Fruit fly (Drosophila melanogaster) whole organism, pupa: ENCODE results near the gene trk.

Source experiments
- CG10348 ChIP-seq: fragments of 200-800 bp; sonication (Bioruptor generic); IDR thresholded peaks from 2 replicates; pipeline ENCODE4 v1.3.6; 2022; ENCODE audit warnings: missing biosample characterization, missing genetic modification characterization
- CG12605 ChIP-seq: fragments of 200-800 bp; sonication (Bioruptor generic); IDR thresholded peaks from 2 replicates; pipeline ENCODE4 v1.3.6; 2022; ENCODE audit warnings: missing biosample characterization, missing genetic modification characterization
- CG13204 ChIP-seq: fragments of 200-800 bp; sonication (Bioruptor generic); optimal IDR thresholded peaks from 2 replicates; lab custom pipeline; 2018; ENCODE audit warnings: missing biosample characterization, mild to moderate bottlenecking, missing genetic modification characterization, moderate library complexity
- CG14655 ChIP-seq: fragments of 200-800 bp; sonication (Bioruptor generic); optimal IDR thresholded peaks from 3 replicates; lab custom pipeline; 2017; ENCODE audit warnings: mild to moderate bottlenecking, missing biosample characterization, missing genetic modification reagents, missing genetic modification characterization
- CG15710 ChIP-seq: fragments of 200-800 bp; sonication (Bioruptor generic); optimal IDR thresholded peaks from 2 replicates; lab custom pipeline; 2018; ENCODE audit warnings: missing biosample characterization, mild to moderate bottlenecking, missing genetic modification characterization, moderate library complexity
- CG17806 ChIP-seq: fragments of 200-800 bp; sonication (Bioruptor generic); optimal IDR thresholded peaks from 2 replicates; lab custom pipeline; 2018; ENCODE audit warnings: missing biosample characterization, mild to moderate bottlenecking, missing genetic modification characterization, moderate library complexity
- CG32121 ChIP-seq: fragments of 200-800 bp; sonication (Bioruptor generic); IDR thresholded peaks from 2 replicates; pipeline ENCODE4 v1.3.6; 2022; ENCODE audit warnings: missing biosample characterization, missing genetic modification characterization
- CG34367 ChIP-seq: fragments of 200-800 bp; sonication (Bioruptor generic); optimal IDR thresholded peaks from 2 replicates; lab custom pipeline; 2018; ENCODE audit warnings: missing biosample characterization, mild to moderate bottlenecking, missing genetic modification characterization
- CG4496 ChIP-seq: fragments of 200-800 bp; sonication (Bioruptor generic); IDR thresholded peaks from 3 replicates; pipeline ENCODE4 v1.3.6; 2022; ENCODE audit warnings: missing biosample characterization, missing genetic modification characterization
- CG8159 ChIP-seq: fragments of 200-800 bp; sonication (Bioruptor generic); optimal IDR thresholded peaks from 3 replicates; lab custom pipeline; 2018; ENCODE audit warnings: missing biosample characterization, mild to moderate bottlenecking, missing genetic modification characterization, moderate library complexity
- CG8301 ChIP-seq: fragments of 200-800 bp; sonication (Bioruptor generic); optimal IDR thresholded peaks from 2 replicates; lab custom pipeline; 2018; ENCODE audit warnings: missing biosample characterization, mild to moderate bottlenecking, missing genetic modification characterization
- CG9948 ChIP-seq: fragments of 200-800 bp; sonication (Bioruptor generic); optimal IDR thresholded peaks from 2 replicates; lab custom pipeline; 2018; ENCODE audit warnings: missing biosample characterization, mild to moderate bottlenecking, missing genetic modification characterization, moderate library complexity
- D1 ChIP-seq: fragments of 200-800 bp; sonication (Bioruptor generic); optimal IDR thresholded peaks from 2 replicates; lab custom pipeline; 2018; ENCODE audit warnings: missing biosample characterization, mild to moderate bottlenecking, missing genetic modification characterization, moderate library complexity
- EcR ChIP-seq: fragments of 200-800 bp; sonication (Bioruptor generic); optimal IDR thresholded peaks from 3 replicates; lab custom pipeline; 2019; ENCODE audit warnings: missing biosample characterization, missing genetic modification characterization, mild to moderate bottlenecking, moderate library complexity, missing genetic modification reagents
- Ets98B ChIP-seq: fragments of 200-800 bp; sonication (Bioruptor generic); IDR thresholded peaks from 2 replicates; pipeline ENCODE4 v1.3.6; 2022; ENCODE audit warnings: missing biosample characterization, missing genetic modification characterization
- Pif1A ChIP-seq: fragments of 200-800 bp; sonication (Bioruptor generic); optimal IDR thresholded peaks from 3 replicates; lab custom pipeline; 2016; ENCODE audit warnings: missing biosample characterization, missing genetic modification characterization
- Pif1B ChIP-seq: fragments of 200-800 bp; sonication (Bioruptor generic); optimal IDR thresholded peaks from 3 replicates; lab custom pipeline; 2016; ENCODE audit warnings: missing biosample characterization, missing genetic modification characterization
- Snoo ChIP-seq: fragments of 200-800 bp; sonication (Bioruptor generic); optimal IDR thresholded peaks from 3 replicates; lab custom pipeline; 2017; ENCODE audit warnings: missing biosample characterization, mild to moderate bottlenecking, missing genetic modification characterization, inconsistent platforms
- fd96Ca ChIP-seq: fragments of 200-800 bp; sonication (Bioruptor generic); IDR thresholded peaks from 3 replicates; pipeline ENCODE4 v1.3.6; 2022; ENCODE audit warnings: missing biosample characterization, missing genetic modification characterization
- gl ChIP-seq: fragments of 200-800 bp; sonication (Bioruptor generic); optimal IDR thresholded peaks from 2 replicates; lab custom pipeline; 2018; ENCODE audit warnings: missing biosample characterization, mild to moderate bottlenecking, missing genetic modification characterization
- rn ChIP-seq: fragments of 200-800 bp; sonication (Bioruptor generic); IDR thresholded peaks from 2 replicates; pipeline ENCODE4 v1.3.6; 2022; ENCODE audit warnings: missing biosample characterization, missing genetic modification characterization

Gene trk

dm6 chr2L:10314327-10315210 is 42.4 kb upstream of the trk start, which contains the start of the genes Usp14 and CG4972:
TSS of gene Usp14 (minus strand) at chr2L:10314396.
TSS of gene CG4972 (plus strand) at chr2L:10314792.
- TF ChIP-seq CG15710 (tag; lab: Kevin White, UChicago) = peak; percentile 24
- TF ChIP-seq EcR (GFP tag; lab: Kevin White, UChicago) = peak; percentile 27
- TF ChIP-seq CG17806 = no peak
- TF ChIP-seq CG12605 (GFP tag; lab: Robert Waterston, UW) = no peak

dm6 chr2L:10311822-10312221 is 39.7 kb upstream of the trk start:
- TF ChIP-seq CG4496 (GFP tag; lab: Robert Waterston, UW) (no peak), CG13204 (GFP tag; lab: Kevin White, UChicago) (no peak), rn (GFP tag; lab: Robert Waterston, UW) (no peak), Pif1B (no peak), CG14655 (GFP tag; lab: Kevin White, UChicago) (no peak), CG17806 (no peak), EcR (GFP tag; lab: Kevin White, UChicago) (no peak), gl (no peak), fd96Ca (GFP tag; lab: Robert Waterston, UW) (no peak), CG8301 (tag; lab: Kevin White, UChicago) (no peak), CG15710 (tag; lab: Kevin White, UChicago) (no peak), Ets98B (GFP tag; lab: Robert Waterston, UW) (no peak)

dm6 chr2L:10310614-10311382 is 38.7 kb upstream of the trk start, which contains the start of gene Cdk5alpha:
TSS of gene Cdk5alpha (minus strand) at chr2L:10310956.
- TF ChIP-seq CG12605 (GFP tag; lab: Robert Waterston, UW) (no peak), CG13204 (GFP tag; lab: Kevin White, UChicago) (no peak), fd96Ca (GFP tag; lab: Robert Waterston, UW) (no peak), EcR (GFP tag; lab: Kevin White, UChicago) (no peak), CG8301 (tag; lab: Kevin White, UChicago) (no peak), CG14655 (GFP tag; lab: Kevin White, UChicago) (no peak), CG17806 (no peak), CG9948 (tag; lab: Kevin White, UChicago) (no peak), D1 (tag; lab: Kevin White, UChicago) (no peak), CG10348 (GFP tag; lab: Robert Waterston, UW) (no peak), Ets98B (GFP tag; lab: Robert Waterston, UW) (no peak), rn (GFP tag; lab: Robert Waterston, UW) (no peak), Snoo (tag; lab: Kevin White, UChicago) (no peak), CG32121 (GFP tag; lab: Robert Waterston, UW) (no peak), CG15710 (tag; lab: Kevin White, UChicago) (no peak), Pif1B (no peak), CG4496 (GFP tag; lab: Robert Waterston, UW) (no peak), gl (no peak)
- TF ChIP-seq, all 21 proteins: peak for 0

dm6 chr2L:10306518-10307260 is 34.6 kb upstream of the trk start, which contains the start of the genes CG5390 and CG4968:
TSS of gene CG5390 (minus strand) at chr2L:10306594.
TSS of gene CG4968 (plus strand) at chr2L:10306922.
- TF ChIP-seq CG15710 (tag; lab: Kevin White, UChicago) = peak; percentile 81
- TF ChIP-seq EcR (GFP tag; lab: Kevin White, UChicago) = peak; percentile 2
- TF ChIP-seq CG9948 (tag; lab: Kevin White, UChicago) = peak; percentile 67
- peak; percentile 78; the same call in 2 of the 3 replicates for TF ChIP-seq CG4496 (GFP tag; lab: Robert Waterston, UW)
- TF ChIP-seq Pif1B = peak; percentile 71
- TF ChIP-seq CG8159 = no peak
- TF ChIP-seq Ets98B (GFP tag; lab: Robert Waterston, UW) = peak; percentile 81; the same call in 1 of the 2 replicates
- TF ChIP-seq rn (GFP tag; lab: Robert Waterston, UW) = peak; percentile 55; the same call in 1 of the 2 replicates
- peak; percentile 69 for TF ChIP-seq CG34367 (tag; lab: Kevin White, UChicago)
- TF ChIP-seq fd96Ca (GFP tag; lab: Robert Waterston, UW) = no peak
- peak; percentile 70 for TF ChIP-seq CG8301 (tag; lab: Kevin White, UChicago)
- TF ChIP-seq Pif1A (GFP tag; lab: Kevin White, UChicago) = no peak
- TF ChIP-seq CG17806 = peak; percentile 79
- peak; percentile 68 for TF ChIP-seq Snoo (tag; lab: Kevin White, UChicago)
- peak; percentile 87 for TF ChIP-seq CG32121 (GFP tag; lab: Robert Waterston, UW)
- TF ChIP-seq gl = peak; percentile 29
- TF ChIP-seq CG14655 (GFP tag; lab: Kevin White, UChicago) = no peak
